Fruit fly (Drosophila melanogaster): ENCODE measurements around the gene tefu.

tefu gene

DNA sequence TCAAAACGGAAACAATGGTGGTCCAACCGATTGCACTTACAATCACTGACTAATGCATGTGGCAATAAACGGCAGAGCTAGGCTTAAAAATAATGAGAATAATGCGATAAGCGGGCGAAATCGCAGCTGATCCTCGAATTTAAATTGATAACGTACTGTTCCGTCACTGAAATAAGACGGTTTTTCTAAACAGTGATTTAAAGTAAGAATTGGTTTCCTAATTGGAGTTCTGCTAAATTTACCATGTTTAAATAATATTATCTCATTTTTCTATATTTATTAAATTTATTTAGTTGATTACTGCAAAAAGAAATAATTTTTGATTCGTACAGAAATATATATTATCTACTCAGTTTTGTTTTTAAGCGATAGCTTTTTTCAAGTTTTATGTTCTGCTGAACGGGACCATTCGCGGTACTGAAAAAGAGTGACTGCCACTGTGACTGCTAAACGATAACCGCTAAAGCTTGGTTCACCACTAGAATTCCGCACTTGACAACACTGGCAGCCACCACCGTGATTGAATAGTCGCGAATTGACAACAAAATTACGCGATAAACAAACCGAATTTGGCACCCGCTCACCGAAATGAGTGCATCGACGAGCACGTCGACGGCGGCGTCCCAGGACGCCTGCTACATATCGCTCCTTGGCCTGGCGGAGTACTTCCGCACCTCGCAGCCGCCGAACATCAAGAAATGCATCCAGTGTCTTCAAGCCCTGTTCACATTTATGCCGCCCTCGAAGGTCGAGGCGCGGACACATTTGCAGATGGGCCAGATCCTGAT is 33.1 kb downstream of the tefu start, which contains the start of the genes Spn88Eb and Mau2:
TSS of gene Spn88Eb (minus strand) at position 51 of the 788 bp plus-strand sequence.
TSS of gene Mau2 (plus strand) at position 493 of the 788 bp plus-strand sequence.
- TF ChIP-seq Myc (optimal IDR thresholded peaks at IDR 0.05), result no peak
- no peak for TF ChIP-seq psq (optimal IDR thresholded peaks at IDR 0.05)
- TF ChIP-seq h (optimal IDR thresholded peaks at IDR 0.05), result no peak
- no peak for TF ChIP-seq Sin3A (optimal IDR thresholded peaks at IDR 0.05)
- no peak for TF ChIP-seq ttk (optimal IDR thresholded peaks at IDR 0.05)
- TF ChIP-seq insv (optimal IDR thresholded peaks at IDR 0.05), result no peak

DNA sequence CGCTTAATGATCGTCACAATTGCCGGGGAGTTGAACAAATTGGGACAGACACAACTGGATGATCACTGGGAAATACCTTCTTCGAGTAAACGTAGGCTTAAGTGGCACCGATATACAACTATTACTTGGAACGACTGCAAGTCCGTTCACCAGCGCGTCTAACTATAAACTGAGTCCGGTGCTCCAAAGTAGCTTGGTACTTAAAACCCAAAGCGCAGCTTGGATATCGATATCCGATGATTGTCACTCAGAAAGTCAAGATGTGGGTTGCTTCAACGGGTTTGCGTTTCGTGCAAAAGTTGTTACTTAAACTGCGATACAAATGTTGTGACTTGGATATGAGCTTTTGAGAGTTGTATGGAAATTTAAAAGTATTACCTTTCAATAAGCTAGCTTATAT is 35.8 kb downstream of the tefu start, which contains the start of gene Spn88Ea:
TSS of gene Spn88Ea (minus strand) at position 175 of the 400 bp plus-strand sequence.
- TF ChIP-seq ttk (optimal IDR thresholded peaks at IDR 0.05) (no peak), Sin3A (optimal IDR thresholded peaks at IDR 0.05) (no peak), insv (optimal IDR thresholded peaks at IDR 0.05) (no peak), psq (optimal IDR thresholded peaks at IDR 0.05) (no peak), Myc (optimal IDR thresholded peaks at IDR 0.05) (no peak), h (optimal IDR thresholded peaks at IDR 0.05) (no peak)

DNA sequence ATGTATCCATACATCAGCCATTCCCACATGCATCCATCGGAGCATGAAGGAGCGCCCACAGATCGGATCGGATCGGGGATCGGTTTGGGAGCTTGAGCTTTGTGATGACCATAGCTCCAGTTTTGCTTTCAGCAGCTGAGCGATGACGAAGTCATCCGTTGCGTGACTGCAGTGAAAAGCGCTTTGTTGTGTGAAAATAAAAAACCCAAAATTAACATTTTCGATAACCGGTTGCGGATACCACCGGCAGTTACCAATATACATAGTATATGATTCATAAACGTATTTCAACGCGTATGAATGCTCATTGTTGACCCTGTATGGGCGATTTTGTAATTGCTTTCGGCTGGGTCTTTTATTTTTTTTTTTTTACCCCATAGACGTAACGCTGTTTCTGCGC is 36.8 kb downstream of the tefu start:
- TF ChIP-seq ttk (optimal IDR thresholded peaks at IDR 0.05) (no peak), Myc (optimal IDR thresholded peaks at IDR 0.05) (no peak), Sin3A (optimal IDR thresholded peaks at IDR 0.05) (no peak), psq (optimal IDR thresholded peaks at IDR 0.05) (no peak), h (optimal IDR thresholded peaks at IDR 0.05) (no peak), insv (optimal IDR thresholded peaks at IDR 0.05) (no peak)

dm6 chr3R:15198052-15198793 is 43.8 kb downstream of the tefu start:
- TF ChIP-seq Sin3A (optimal IDR thresholded peaks at IDR 0.05) (no peak), h (optimal IDR thresholded peaks at IDR 0.05) (no peak), Myc (optimal IDR thresholded peaks at IDR 0.05) (no peak), ttk (optimal IDR thresholded peaks at IDR 0.05) (no peak), psq (optimal IDR thresholded peaks at IDR 0.05) (no peak), insv (optimal IDR thresholded peaks at IDR 0.05) (no peak)

DNA sequence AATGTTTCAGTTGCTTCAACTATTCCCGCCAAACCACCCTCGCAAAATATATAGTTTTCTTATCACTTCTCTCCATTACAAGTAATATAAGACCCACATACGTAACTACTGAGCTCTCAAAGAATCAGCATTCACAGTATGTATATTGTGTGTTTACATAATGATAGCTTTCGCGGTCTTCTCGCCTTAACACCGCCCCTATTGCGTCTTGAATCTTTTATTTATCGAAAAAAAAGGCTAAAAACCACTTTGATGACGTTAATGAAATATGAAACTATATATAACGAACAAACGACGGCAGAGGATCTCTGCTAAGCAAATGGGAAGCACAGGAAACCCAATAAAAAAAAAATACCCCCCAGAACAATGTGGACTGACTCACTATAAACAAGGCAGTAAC is 44.7 kb downstream of the tefu start:
- no peak for TF ChIP-seq Myc (optimal IDR thresholded peaks at IDR 0.05)

- TF ChIP-seq insv (optimal IDR thresholded peaks at IDR 0.05) (no peak), h (optimal IDR thresholded peaks at IDR 0.05) (no peak), ttk (optimal IDR thresholded peaks at IDR 0.05) (no peak), Myc (optimal IDR thresholded peaks at IDR 0.05) (no peak), psq (optimal IDR thresholded peaks at IDR 0.05) (no peak)
These were observed 45.7 kb downstream of the tefu start, which contains the start of the genes Kpc1 and CG42542 for dm6 chr3R:15196134-15197034. TSS of gene Kpc1 (minus strand) at chr3R:15196210. TSS of gene CG42542 (plus strand) at chr3R:15196598.

All from Kc167 (cell line).